Worm (Caenorhabditis elegans) whole organism, midembryonic: ENCODE data around the gene heri-1.

Experiments
- T22C8.4 ChIP-seq: fragments of 200-800 bp; sonication (Bioruptor generic); IDR thresholded peaks from 2 replicates; pipeline ENCODE4 v1.3.6; 2022; ENCODE audit warnings: missing genetic modification characterization, missing compliant biosample characterization
- cog-1 ChIP-seq: sonication (generic microtip); optimal IDR thresholded peaks from 2 replicates; lab custom pipeline; 2016; ENCODE audit warnings: missing genetic modification characterization, missing compliant biosample characterization
- flt-1 ChIP-seq: fragments of 200-800 bp; sonication (Bioruptor generic); IDR thresholded peaks from 2 replicates; pipeline ENCODE4 v1.3.6; 2022; ENCODE audit warnings: missing genetic modification characterization, missing compliant biosample characterization
- klf-2 ChIP-seq: fragments of 200-800 bp; sonication (Bioruptor generic); conservative IDR thresholded peaks from 2 replicates; pipeline ENCODE4 v1.3.6; 2022; ENCODE audit warnings: missing genetic modification reagents, missing genetic modification characterization, missing compliant biosample characterization
- med-1 ChIP-seq: sonication (generic microtip); optimal IDR thresholded peaks from 2 replicates; lab custom pipeline; 2017; ENCODE audit warnings: missing genetic modification characterization, mild to moderate bottlenecking, missing compliant biosample characterization, antibody characterized with exemption, missing genetic modification reagents; ENCODE audit not compliant: insufficient read depth
- ref-1 ChIP-seq: fragments of 200-800 bp; sonication (Bioruptor generic); conservative IDR thresholded peaks from 2 replicates; pipeline ENCODE4 v1.3.6; 2022; ENCODE audit warnings: missing genetic modification reagents, missing genetic modification characterization, missing compliant biosample characterization
- tab-1 ChIP-seq: fragments of 200-800 bp; sonication (Bioruptor generic); IDR thresholded peaks from 2 replicates; pipeline ENCODE4 v1.3.6; 2022; ENCODE audit warnings: missing genetic modification characterization, missing compliant biosample characterization
- ztf-23 ChIP-seq: fragments of 200-800 bp; sonication (Bioruptor generic); IDR thresholded peaks from 2 replicates; pipeline ENCODE4 v1.3.6; 2022; ENCODE audit warnings: missing genetic modification reagents, missing genetic modification characterization, missing compliant biosample characterization
- ztf-29 ChIP-seq: fragments of 200-800 bp; sonication (Bioruptor generic); IDR thresholded peaks from 2 replicates; pipeline ENCODE4 v1.3.6; 2022; ENCODE audit warnings: missing genetic modification reagents, missing genetic modification characterization, missing compliant biosample characterization

Gene heri-1

DNA sequence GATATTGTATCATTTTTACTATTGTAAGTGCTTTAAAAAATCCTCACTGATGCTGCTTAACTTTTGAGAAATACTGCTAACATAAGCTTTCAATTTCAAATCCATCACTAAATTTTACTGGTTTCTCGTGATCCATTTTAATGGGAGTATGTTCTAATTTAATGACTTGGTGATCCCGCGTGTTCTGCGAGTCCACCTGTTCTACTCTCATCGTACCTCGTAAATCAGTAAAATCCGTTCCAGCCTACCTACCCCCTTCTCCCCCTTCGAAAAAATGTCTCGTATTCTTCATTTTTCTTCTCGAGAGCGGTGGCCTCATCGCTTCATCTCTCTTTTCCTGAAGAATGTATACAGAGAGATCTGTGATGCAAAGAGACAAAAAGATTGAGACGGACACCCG, 22.5 kb upstream of the heri-1 start:
- TF ChIP-seq ztf-29 (no peak), med-1 (GFP tag; lab: Kevin White, UChicago) (no peak), ztf-23 (GFP tag; lab: Robert Waterston, UW) (no peak), ref-1 (GFP tag; lab: Robert Waterston, UW) (no peak), T22C8.4 (GFP tag; lab: Robert Waterston, UW) (no peak), klf-2 (GFP tag; lab: Robert Waterston, UW) (no peak), cog-1 (tag; lab: Kevin White, UChicago) (no peak), tab-1 (GFP tag; lab: Robert Waterston, UW) (no peak), flt-1 (GFP tag; lab: Robert Waterston, UW) (no peak)

ce11 chrII:6132595-6132994, 19.6 kb upstream of the heri-1 start, which contains the start of gene abts-3:
abts-3 (plus strand) TSS chrII:6132895.
- TF ChIP-seq flt-1 (GFP tag; lab: Robert Waterston, UW) = no peak
- TF ChIP-seq ref-1 (GFP tag; lab: Robert Waterston, UW) = no peak
- TF ChIP-seq ztf-29 = no peak
- no peak for TF ChIP-seq med-1 (GFP tag; lab: Kevin White, UChicago)
- no peak for TF ChIP-seq cog-1 (tag; lab: Kevin White, UChicago)

- no peak for TF ChIP-seq med-1 (GFP tag; lab: Kevin White, UChicago)
- no peak for TF ChIP-seq tab-1 (GFP tag; lab: Robert Waterston, UW)
- TF ChIP-seq ztf-29 = no peak
- no peak for TF ChIP-seq klf-2 (GFP tag; lab: Robert Waterston, UW)
- no peak for TF ChIP-seq flt-1 (GFP tag; lab: Robert Waterston, UW)
These were observed 12.3 kb upstream of the heri-1 start, which contains the start of gene rars-2 for ce11 chrII:6125259-6125658. rars-2 (plus strand) TSS chrII:6125559.

ce11 chrII:6123513-6123912, 10.5 kb upstream of the heri-1 start, which contains the start of gene C29H12.2:
C29H12.2 (plus strand) TSS chrII:6123809.
- TF ChIP-seq med-1 (GFP tag; lab: Kevin White, UChicago) (no peak), ztf-23 (GFP tag; lab: Robert Waterston, UW) (no peak), tab-1 (GFP tag; lab: Robert Waterston, UW) (no peak), ztf-29 (no peak), klf-2 (GFP tag; lab: Robert Waterston, UW) (no peak), ref-1 (GFP tag; lab: Robert Waterston, UW) (no peak), flt-1 (GFP tag; lab: Robert Waterston, UW) (no peak), T22C8.4 (GFP tag; lab: Robert Waterston, UW) (no peak), cog-1 (tag; lab: Kevin White, UChicago) (no peak)

ce11 chrII:6122641-6123424, 9.8 kb upstream of the heri-1 start:
- no peak for TF ChIP-seq ref-1 (GFP tag; lab: Robert Waterston, UW)
- TF ChIP-seq klf-2 (GFP tag; lab: Robert Waterston, UW) = no peak
- TF ChIP-seq med-1 (GFP tag; lab: Kevin White, UChicago) = no peak
- no peak for TF ChIP-seq ztf-29
- TF ChIP-seq ztf-23 (GFP tag; lab: Robert Waterston, UW) = no peak
- TF ChIP-seq flt-1 (GFP tag; lab: Robert Waterston, UW) = no peak

- TF ChIP-seq ztf-29 (no peak), cog-1 (tag; lab: Kevin White, UChicago) (no peak), flt-1 (GFP tag; lab: Robert Waterston, UW) (no peak), ref-1 (GFP tag; lab: Robert Waterston, UW) (no peak), T22C8.4 (GFP tag; lab: Robert Waterston, UW) (no peak), ztf-23 (GFP tag; lab: Robert Waterston, UW) (no peak), med-1 (GFP tag; lab: Kevin White, UChicago) (no peak), tab-1 (GFP tag; lab: Robert Waterston, UW) (no peak), klf-2 (GFP tag; lab: Robert Waterston, UW) (no peak)
These were observed 7.6 kb upstream of the heri-1 start for ce11 chrII:6120548-6120947.

- TF ChIP-seq ztf-29 = no peak
- TF ChIP-seq tab-1 (GFP tag; lab: Robert Waterston, UW) = 0 out of 2 replicates have a peak, but pooled peaks have one; percentile 16
These were observed 5.2 kb upstream of the heri-1 start, which contains the start of gene C29H12.6 for ce11 chrII:6118163-6118562. C29H12.6 (minus strand) TSS chrII:6118263.

- TF ChIP-seq cog-1 (tag; lab: Kevin White, UChicago) (no peak), tab-1 (GFP tag; lab: Robert Waterston, UW) (no peak), ztf-29 (no peak), klf-2 (GFP tag; lab: Robert Waterston, UW) (no peak), med-1 (GFP tag; lab: Kevin White, UChicago) (no peak)
These were observed 3.7 kb upstream of the heri-1 start for ce11 chrII:6116701-6117100.

ce11 chrII:6115283-6115682, 2.3 kb upstream of the heri-1 start:
- TF ChIP-seq ztf-23 (GFP tag; lab: Robert Waterston, UW) = no peak
- no peak for TF ChIP-seq med-1 (GFP tag; lab: Kevin White, UChicago)
- TF ChIP-seq ref-1 (GFP tag; lab: Robert Waterston, UW) = no peak
- no peak for TF ChIP-seq tab-1 (GFP tag; lab: Robert Waterston, UW)
- TF ChIP-seq klf-2 (GFP tag; lab: Robert Waterston, UW) = no peak
- TF ChIP-seq flt-1 (GFP tag; lab: Robert Waterston, UW) = no peak
- no peak for TF ChIP-seq T22C8.4 (GFP tag; lab: Robert Waterston, UW)
- TF ChIP-seq cog-1 (tag; lab: Kevin White, UChicago) = no peak
- no peak for TF ChIP-seq ztf-29
